Fruit fly (Drosophila melanogaster): ENCODE measurements around the gene rudhira.

Gene rudhira

DNA sequence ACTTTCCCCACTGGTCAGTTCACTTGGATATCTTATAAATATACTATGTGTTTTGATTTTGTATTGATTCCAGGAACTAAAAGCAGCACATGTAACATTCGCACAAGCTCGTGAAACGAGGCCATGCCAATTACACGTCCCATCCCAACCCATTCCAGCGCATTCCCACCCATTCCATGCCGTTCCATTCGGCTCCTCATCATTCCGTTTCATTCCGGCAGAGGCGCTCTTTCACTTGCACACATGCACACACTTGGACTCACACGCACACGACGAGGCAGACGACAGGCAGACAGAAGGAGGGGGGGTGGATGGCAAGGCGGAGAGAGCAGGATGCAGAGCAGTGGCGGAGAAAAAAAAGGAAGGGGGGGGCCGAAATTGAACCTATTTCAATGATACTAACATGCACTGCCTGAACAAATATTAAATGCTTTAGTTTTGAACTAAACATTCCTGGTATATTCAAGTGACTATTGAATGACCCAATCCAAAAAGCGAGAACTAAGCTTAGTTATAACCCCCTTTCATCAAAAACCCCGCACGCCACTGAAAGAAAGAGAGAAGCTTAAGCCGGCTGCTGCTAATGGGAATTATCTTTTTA lies 40.6 kb upstream of the rudhira start (continued):
- TF ChIP-seq CG6276 (GFP tag; optimal IDR thresholded peaks at IDR 0.05) = peak; percentile 89
- TF ChIP-seq Gug (GFP tag; IDR thresholded peaks at IDR 0.05) = peak; percentile 90
- peak; percentile 93 for TF ChIP-seq CG10669 (GFP tag; optimal IDR thresholded peaks at IDR 0.05)
- peak; percentile 95 for TF ChIP-seq CG32006 (GFP tag; optimal IDR thresholded peaks at IDR 0.05)
- TF ChIP-seq Sox102F (GFP tag; optimal IDR thresholded peaks at IDR 0.05) = peak; percentile 95
- peak; percentile 96 for TF ChIP-seq Met (GFP tag; optimal IDR thresholded peaks at IDR 0.05)
- peak; percentile 90 for TF ChIP-seq CG16779 (tag; optimal IDR thresholded peaks at IDR 0.05)
- TF ChIP-seq CG3032 (tag; optimal IDR thresholded peaks at IDR 0.05) = peak; percentile 94
- TF ChIP-seq CG6808 (GFP tag; optimal IDR thresholded peaks at IDR 0.05) = peak; percentile 96
- peak; percentile 96 for TF ChIP-seq topi (GFP tag; optimal IDR thresholded peaks at IDR 0.05)
- peak; percentile 95 for TF ChIP-seq lz (GFP tag; optimal IDR thresholded peaks at IDR 0.05)
- peak; percentile 94 for TF ChIP-seq CG34406 (GFP tag; optimal IDR thresholded peaks at IDR 0.05)
- TF ChIP-seq fd85E (GFP tag; optimal IDR thresholded peaks at IDR 0.05) = peak; percentile 87
- TF ChIP-seq OdsH (GFP tag; optimal IDR thresholded peaks at IDR 0.05) = peak; percentile 93
- peak; percentile 91 for TF ChIP-seq net (GFP tag; optimal IDR thresholded peaks at IDR 0.05)
- TF ChIP-seq CG4318 (GFP tag; optimal IDR thresholded peaks at IDR 0.05) = peak; percentile 93
- TF ChIP-seq CG1621 (tag; optimal IDR thresholded peaks at IDR 0.05) = peak; percentile 95
- TF ChIP-seq Sox14 (GFP tag; optimal IDR thresholded peaks at IDR 0.05) = peak; percentile 95
- TF ChIP-seq Lpt (GFP tag; optimal IDR thresholded peaks at IDR 0.05) = peak; percentile 93
- TF ChIP-seq ss (GFP tag; optimal IDR thresholded peaks at IDR 0.05) = peak; percentile 95
- peak; percentile 95 for TF ChIP-seq CG7368 (GFP tag; optimal IDR thresholded peaks at IDR 0.05)
- peak; percentile 96 for TF ChIP-seq svp (GFP tag)
- peak; percentile 95 for TF ChIP-seq spab (GFP tag; optimal IDR thresholded peaks at IDR 0.05)
- TF ChIP-seq vri (GFP tag; optimal IDR thresholded peaks at IDR 0.05) = peak; percentile 84
- peak; percentile 93 for TF ChIP-seq Sox15 (GFP tag; optimal IDR thresholded peaks at IDR 0.05)
- peak; percentile 90 for TF ChIP-seq Blimp-1 (GFP tag; optimal IDR thresholded peaks at IDR 0.05)
- peak; percentile 97 for TF ChIP-seq CG6792 (GFP tag; optimal IDR thresholded peaks at IDR 0.05)

DNA sequence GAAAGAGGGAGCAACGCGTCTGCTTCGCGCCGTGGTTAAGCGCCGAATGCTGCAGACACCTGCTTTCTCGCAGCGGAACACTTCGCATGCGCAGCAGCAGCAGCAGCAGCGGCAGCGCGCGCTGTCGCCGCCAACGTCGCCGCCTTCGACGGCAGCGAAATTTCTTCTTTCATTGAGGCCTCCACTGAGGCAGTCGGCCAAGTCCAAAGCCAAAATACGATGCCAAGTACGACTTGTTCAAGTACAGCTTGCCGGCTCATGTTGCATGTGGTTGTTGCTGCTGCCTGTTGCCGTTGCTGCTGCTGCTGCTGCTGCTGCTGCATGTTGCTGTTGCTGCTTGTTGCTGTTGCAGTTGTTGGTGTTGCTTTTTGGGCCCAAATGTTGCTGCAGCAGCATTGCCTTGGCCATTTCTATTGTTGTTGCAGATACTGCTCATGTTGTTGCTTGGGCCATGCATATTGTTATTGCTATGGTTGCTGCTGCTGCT lies 37.9 kb upstream of the rudhira start, which contains the start of gene dy:
Gene dy (minus strand): TSS at position 51 of the 487 bp plus-strand sequence.
- no peak for TF ChIP-seq CG8632 (GFP tag; optimal IDR thresholded peaks at IDR 0.05)
- no peak for TF ChIP-seq net (GFP tag; optimal IDR thresholded peaks at IDR 0.05)
- no peak for TF ChIP-seq Gug (GFP tag; IDR thresholded peaks at IDR 0.05)
- no peak for TF ChIP-seq topi (GFP tag; optimal IDR thresholded peaks at IDR 0.05)
- peak; percentile 51 for TF ChIP-seq CG3919 (GFP tag; optimal IDR thresholded peaks at IDR 0.05)
- TF ChIP-seq esn (GFP tag; optimal IDR thresholded peaks at IDR 0.05) = no peak
- TF ChIP-seq CG6808 (GFP tag; optimal IDR thresholded peaks at IDR 0.05) = no peak
- TF ChIP-seq Eip78C (GFP tag) = peak; percentile 34
- TF ChIP-seq fd59A (GFP tag; optimal IDR thresholded peaks at IDR 0.05) = no peak
- TF ChIP-seq fkh (GFP tag; optimal IDR thresholded peaks at IDR 0.05) = no peak
- no peak for TF ChIP-seq Sox102F (GFP tag; optimal IDR thresholded peaks at IDR 0.05)
- TF ChIP-seq cyc (GFP tag; optimal IDR thresholded peaks at IDR 0.05) = no peak
- no peak for TF ChIP-seq salr (GFP tag; optimal IDR thresholded peaks at IDR 0.05)
- no peak for TF ChIP-seq Sox14 (GFP tag; optimal IDR thresholded peaks at IDR 0.05)
- TF ChIP-seq CG6163 (GFP tag; IDR thresholded peaks at IDR 0.05) = no peak

DNA sequence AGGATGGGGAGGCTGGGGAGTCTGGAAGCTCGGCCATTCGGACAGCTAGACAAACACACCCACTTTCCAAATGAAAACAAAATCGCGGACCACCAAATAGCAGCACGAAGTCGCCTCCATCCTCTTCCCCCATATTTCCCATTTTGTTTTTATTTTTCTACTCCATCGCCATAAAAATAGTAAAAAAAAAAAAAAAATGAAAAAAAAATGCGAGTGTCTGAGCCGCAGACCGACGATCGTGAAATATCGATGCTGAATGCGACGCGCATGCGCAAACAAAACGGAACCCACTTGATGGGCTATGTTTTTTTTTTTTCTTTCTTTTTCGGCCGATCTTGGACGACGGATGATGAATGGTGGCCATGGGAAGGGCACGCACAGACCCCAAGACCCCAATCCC lies 31.7 kb upstream of the rudhira start:
- TF ChIP-seq fd59A (GFP tag; optimal IDR thresholded peaks at IDR 0.05) = no peak
- peak; percentile 64 for TF ChIP-seq CG9139 (GFP tag; optimal IDR thresholded peaks at IDR 0.05)
- no peak for TF ChIP-seq net (GFP tag; optimal IDR thresholded peaks at IDR 0.05)
- no peak for TF ChIP-seq salr (GFP tag; optimal IDR thresholded peaks at IDR 0.05)
- TF ChIP-seq CG6792 (GFP tag; optimal IDR thresholded peaks at IDR 0.05) = no peak
- no peak for TF ChIP-seq Eip75B (GFP tag; optimal IDR thresholded peaks at IDR 0.05)
- TF ChIP-seq CG7368 (GFP tag; optimal IDR thresholded peaks at IDR 0.05) = no peak
- TF ChIP-seq CG4318 (GFP tag; optimal IDR thresholded peaks at IDR 0.05) = no peak
- TF ChIP-seq CG6163 (GFP tag; IDR thresholded peaks at IDR 0.05) = peak; percentile 59; the same call in 2 of the 3 replicates
- TF ChIP-seq vri (GFP tag; optimal IDR thresholded peaks at IDR 0.05) = no peak
- no peak for TF ChIP-seq Sox102F (GFP tag; optimal IDR thresholded peaks at IDR 0.05)
- TF ChIP-seq fd85E (GFP tag; optimal IDR thresholded peaks at IDR 0.05) = no peak
- TF ChIP-seq CG6808 (GFP tag; optimal IDR thresholded peaks at IDR 0.05) = peak; percentile 63
- no peak for TF ChIP-seq CG11762 (GFP tag; optimal IDR thresholded peaks at IDR 0.05; ENCODE audit: insufficient read depth)
- TF ChIP-seq ss (GFP tag; optimal IDR thresholded peaks at IDR 0.05) = peak; percentile 53 to 76
- TF ChIP-seq Hr38 (GFP tag; optimal IDR thresholded peaks at IDR 0.05) = no peak
- TF ChIP-seq Eip78C (GFP tag) = peak; percentile 11
- TF ChIP-seq eg (GFP tag; IDR thresholded peaks at IDR 0.05) = peak; percentile 74
- no peak for TF ChIP-seq svp (GFP tag)
- TF ChIP-seq cyc (GFP tag; optimal IDR thresholded peaks at IDR 0.05) = no peak
- TF ChIP-seq CG11902 (GFP tag; optimal IDR thresholded peaks at IDR 0.05) = no peak
- TF ChIP-seq CG3032 (tag; optimal IDR thresholded peaks at IDR 0.05) = no peak
- TF ChIP-seq spab (GFP tag; optimal IDR thresholded peaks at IDR 0.05) = peak; percentile 39
- TF ChIP-seq Sox15 (GFP tag; optimal IDR thresholded peaks at IDR 0.05) = no peak
- no peak for TF ChIP-seq pdm3 (GFP tag; optimal IDR thresholded peaks at IDR 0.05)
- no peak for TF ChIP-seq Gug (GFP tag; IDR thresholded peaks at IDR 0.05)
- TF ChIP-seq Hr4 (GFP tag; optimal IDR thresholded peaks at IDR 0.05) = peak; percentile 5
- TF ChIP-seq CG1621 (tag; optimal IDR thresholded peaks at IDR 0.05) = no peak

Data from whole organism, prepupa.